Fruit fly (Drosophila melanogaster): ENCODE measurements around the gene CG43895.

- TF ChIP-seq CG14655 (GFP tag; optimal IDR thresholded peaks at IDR 0.05) = no peak
- no peak for TF ChIP-seq EcR (GFP tag; optimal IDR thresholded peaks at IDR 0.05)
- TF ChIP-seq fd96Ca (GFP tag; IDR thresholded peaks at IDR 0.05) = peak; percentile 41; the same call in 1 of the 3 replicates
Measured at dm6 chr3L:21841079-21841478, 27.6 kb upstream of the CG43895 start, which contains the start of gene P5CDh1.
